Worm (Caenorhabditis elegans) whole organism, L3 larva: Measurements from ENCODE around the gene set-15.

Experiments
- R02D3.7 ChIP-seq: fragments of 150-350 bp; optimal IDR thresholded peaks from 2 replicates; lab custom pipeline; 2014; ENCODE audit warnings: missing biosample characterization, missing genetic modification characterization
- daf-12 ChIP-seq: fragments of 150-350 bp; optimal IDR thresholded peaks from 2 replicates; lab custom pipeline; 2014; ENCODE audit warnings: missing biosample characterization, missing genetic modification reagents, missing genetic modification characterization
- egl-27 ChIP-seq: sonication (generic microtip); optimal IDR thresholded peaks from 4 replicates; lab custom pipeline; 2017; ENCODE audit warnings: missing biosample characterization, missing genetic modification reagents, missing genetic modification characterization
- jun-1 ChIP-seq: fragments of 150-350 bp; optimal IDR thresholded peaks from 2 replicates; lab custom pipeline; 2014; ENCODE audit warnings: missing biosample characterization, missing genetic modification reagents, missing genetic modification characterization
- lin-39 ChIP-seq: fragments of 150-350 bp; optimal IDR thresholded peaks from 2 replicates; lab custom pipeline; 2018; ENCODE audit warnings: missing biosample characterization, missing genetic modification reagents, missing genetic modification characterization
- nhr-12 ChIP-seq: fragments of 150-350 bp; optimal IDR thresholded peaks from 2 replicates; lab custom pipeline; 2014; ENCODE audit warnings: missing biosample characterization, missing genetic modification characterization
- nhr-76 ChIP-seq: fragments of 150-350 bp; sonication (generic microtip); optimal IDR thresholded peaks from 5 replicates; lab custom pipeline; 2014; ENCODE audit warnings: missing biosample characterization, missing genetic modification characterization
- nhr-77 ChIP-seq: fragments of 150-350 bp; optimal IDR thresholded peaks from 2 replicates; lab custom pipeline; 2014; ENCODE audit warnings: missing biosample characterization, missing genetic modification characterization
- snpc-4 ChIP-seq: fragments of 150-350 bp; optimal IDR thresholded peaks from 2 replicates; lab custom pipeline; 2014; ENCODE audit warnings: missing biosample characterization, missing genetic modification characterization
- unc-39 ChIP-seq: sonication (generic microtip); optimal IDR thresholded peaks from 4 replicates; lab custom pipeline; 2017; ENCODE audit warnings: missing biosample characterization, missing genetic modification characterization
- ztf-4 ChIP-seq: fragments of 150-350 bp; optimal IDR thresholded peaks from 2 replicates; lab custom pipeline; 2014; ENCODE audit warnings: missing biosample characterization, missing genetic modification characterization

DNA sequence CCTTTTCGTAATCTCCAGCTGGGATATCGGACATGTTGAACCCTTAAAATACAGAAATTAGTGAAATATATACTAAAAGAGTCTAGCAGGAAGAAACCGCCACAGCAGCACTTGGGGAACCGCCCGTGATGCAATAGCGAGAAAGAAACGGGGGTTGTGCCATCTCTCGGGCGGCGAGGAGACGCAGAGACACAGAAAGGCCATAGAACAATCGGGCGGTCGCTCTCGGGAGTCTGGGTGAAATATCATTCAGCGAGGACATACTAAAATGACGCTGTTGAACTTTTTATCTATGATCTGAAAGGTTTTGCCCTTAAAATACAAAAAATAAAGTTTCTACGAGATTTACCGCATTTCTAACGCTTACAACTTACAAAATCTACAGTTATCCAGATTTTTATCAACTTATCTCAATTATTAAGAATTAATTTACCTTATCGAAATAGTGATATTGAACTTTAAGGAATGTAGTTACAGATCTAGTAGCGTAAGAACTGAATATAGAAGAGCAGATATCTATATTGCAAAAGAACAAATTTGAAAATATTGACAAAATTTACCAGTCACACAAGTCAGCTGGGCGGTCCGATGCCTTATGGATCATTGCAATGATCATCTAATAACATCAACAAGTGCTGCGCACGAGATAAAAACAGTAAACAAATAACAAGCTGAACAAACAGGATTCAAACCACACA, 31.5 kb downstream of the set-15 start, which contains the start of gene cyc-2.1:
- TF ChIP-seq egl-27, result no peak
- TF ChIP-seq snpc-4 (tag; lab: Kevin White, UChicago), result no peak
- TF ChIP-seq daf-12 (tag; lab: Kevin White, UChicago), result no peak
- no peak for TF ChIP-seq unc-39
- TF ChIP-seq nhr-12 (tag; lab: Kevin White, UChicago), result no peak
- TF ChIP-seq nhr-77 (tag; lab: Kevin White, UChicago), result peak; percentile 61
- TF ChIP-seq nhr-76, result no peak
- TF ChIP-seq jun-1, result peak; percentile 10
- TF ChIP-seq lin-39 (tag; lab: Kevin White, UChicago), result peak; percentile 4
- peak; percentile 67 for TF ChIP-seq R02D3.7 (tag; lab: Kevin White, UChicago)
- no peak for TF ChIP-seq ztf-4 (tag; lab: Kevin White, UChicago)
